Worm (Caenorhabditis elegans) whole organism, midembryonic: ENCODE measurements around the gene ccnk-1.

ENCODE experiments used
- T22C8.4 ChIP-seq: fragments of 200-800 bp; sonication (Bioruptor generic); IDR thresholded peaks from 2 replicates; pipeline ENCODE4 v1.3.6; 2022; ENCODE audit warnings: missing genetic modification characterization, missing compliant biosample characterization
- cog-1 ChIP-seq: sonication (generic microtip); optimal IDR thresholded peaks from 2 replicates; lab custom pipeline; 2016; ENCODE audit warnings: missing genetic modification characterization, missing compliant biosample characterization
- flt-1 ChIP-seq: fragments of 200-800 bp; sonication (Bioruptor generic); IDR thresholded peaks from 2 replicates; pipeline ENCODE4 v1.3.6; 2022; ENCODE audit warnings: missing genetic modification characterization, missing compliant biosample characterization
- med-1 ChIP-seq: sonication (generic microtip); optimal IDR thresholded peaks from 2 replicates; lab custom pipeline; 2017; ENCODE audit warnings: missing genetic modification characterization, mild to moderate bottlenecking, missing compliant biosample characterization, antibody characterized with exemption, missing genetic modification reagents; ENCODE audit not compliant: insufficient read depth
- ref-1 ChIP-seq: fragments of 200-800 bp; sonication (Bioruptor generic); conservative IDR thresholded peaks from 2 replicates; pipeline ENCODE4 v1.3.6; 2022; ENCODE audit warnings: missing genetic modification reagents, missing genetic modification characterization, missing compliant biosample characterization
- tab-1 ChIP-seq: fragments of 200-800 bp; sonication (Bioruptor generic); IDR thresholded peaks from 2 replicates; pipeline ENCODE4 v1.3.6; 2022; ENCODE audit warnings: missing genetic modification characterization, missing compliant biosample characterization
- ztf-23 ChIP-seq: fragments of 200-800 bp; sonication (Bioruptor generic); IDR thresholded peaks from 2 replicates; pipeline ENCODE4 v1.3.6; 2022; ENCODE audit warnings: missing genetic modification reagents, missing genetic modification characterization, missing compliant biosample characterization
- ztf-29 ChIP-seq: fragments of 200-800 bp; sonication (Bioruptor generic); IDR thresholded peaks from 2 replicates; pipeline ENCODE4 v1.3.6; 2022; ENCODE audit warnings: missing genetic modification reagents, missing genetic modification characterization, missing compliant biosample characterization

DNA sequence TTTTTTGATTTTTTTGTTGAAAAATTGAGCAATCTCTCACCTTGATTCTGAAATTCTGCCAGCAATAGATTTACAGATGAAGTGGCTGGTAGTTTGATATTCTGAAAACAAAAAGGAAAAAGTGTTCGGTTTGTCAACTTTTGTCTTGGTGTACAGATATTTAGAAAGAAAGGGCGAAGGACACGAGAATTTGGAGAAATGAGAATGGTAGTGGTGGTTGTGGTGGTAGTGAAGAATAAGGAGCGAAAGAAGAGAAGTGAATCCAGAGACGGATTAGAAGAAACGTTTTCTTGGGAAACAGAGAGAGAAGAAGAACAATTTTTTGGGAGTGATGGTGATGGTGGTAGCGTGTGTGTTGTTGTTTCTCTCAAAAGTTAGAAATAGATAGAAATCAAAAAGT is 32.7 kb upstream of the ccnk-1 start, which contains the start of gene gar-3:
- TF ChIP-seq tab-1 (no peak), flt-1 (GFP tag; lab: Robert Waterston, UW) (no peak), ztf-29 (GFP tag; lab: Robert Waterston, UW) (no peak), ref-1 (GFP tag; lab: Robert Waterston, UW) (no peak), T22C8.4 (GFP tag; lab: Robert Waterston, UW) (no peak), ztf-23 (GFP tag; lab: Robert Waterston, UW) (no peak), cog-1 (tag; lab: Kevin White, UChicago) (no peak), med-1 (no peak)
